Fruit fly (Drosophila melanogaster) whole organism, prepupa: ENCODE measurements around the gene CG31697.

Source experiments
- Blimp-1 ChIP-seq: fragments of 200-800 bp; sonication (Bioruptor generic); optimal IDR thresholded peaks from 3 replicates; lab custom pipeline; 2017; ENCODE audit warnings: missing biosample characterization, missing genetic modification characterization, mild to moderate bottlenecking, moderate library complexity, missing genetic modification reagents
- CG10631 ChIP-seq: fragments of 200-800 bp; sonication (Bioruptor generic); optimal IDR thresholded peaks from 2 replicates; lab custom pipeline; 2016; ENCODE audit warnings: missing biosample characterization, missing genetic modification characterization
- CG11294 ChIP-seq: fragments of 200-800 bp; sonication (Bioruptor generic); IDR thresholded peaks from 2 replicates; pipeline ENCODE4 v1.3.6; 2022; ENCODE audit warnings: missing biosample characterization, missing genetic modification characterization
- CG11762 ChIP-seq: fragments of 200-800 bp; sonication (Bioruptor generic); optimal IDR thresholded peaks from 3 replicates; lab custom pipeline; 2016; ENCODE audit warnings: missing biosample characterization, missing genetic modification characterization; ENCODE audit not compliant: insufficient read depth
- CG11902 ChIP-seq: fragments of 200-800 bp; sonication (Bioruptor generic); optimal IDR thresholded peaks from 3 replicates; lab custom pipeline; 2016; ENCODE audit warnings: missing biosample characterization, missing genetic modification characterization
- CG15336 ChIP-seq: fragments of 200-800 bp; sonication (Bioruptor generic); IDR thresholded peaks from 2 replicates; pipeline ENCODE4 v1.3.6; 2022; ENCODE audit warnings: missing biosample characterization, missing genetic modification characterization
- CG1621 ChIP-seq: fragments of 200-800 bp; sonication (Bioruptor generic); optimal IDR thresholded peaks from 3 replicates; lab custom pipeline; 2018; ENCODE audit warnings: missing biosample characterization, mild to moderate bottlenecking, missing genetic modification characterization
- CG3032 ChIP-seq: fragments of 200-800 bp; optimal IDR thresholded peaks from 2 replicates; lab custom pipeline; 2019; ENCODE audit warnings: missing biosample characterization, mild to moderate bottlenecking, missing genetic modification characterization, moderate library complexity
- CG31627 ChIP-seq: fragments of 200-800 bp; sonication (Bioruptor generic); optimal IDR thresholded peaks from 3 replicates; lab custom pipeline; 2016; ENCODE audit warnings: missing biosample characterization, missing genetic modification characterization
- CG3919 ChIP-seq: fragments of 200-800 bp; sonication (Bioruptor generic); optimal IDR thresholded peaks from 3 replicates; lab custom pipeline; 2016; ENCODE audit warnings: missing biosample characterization, missing genetic modification characterization
- CG6163 ChIP-seq: fragments of 200-800 bp; sonication (Bioruptor generic); IDR thresholded peaks from 3 replicates; pipeline ENCODE4 v1.3.6; 2022; ENCODE audit warnings: missing biosample characterization, missing genetic modification characterization
- CG6276 ChIP-seq: fragments of 200-800 bp; sonication (Bioruptor generic); optimal IDR thresholded peaks from 2 replicates; lab custom pipeline; 2017; ENCODE audit warnings: missing biosample characterization, mild to moderate bottlenecking, missing genetic modification characterization
- CG6792 ChIP-seq: fragments of 200-800 bp; sonication (Bioruptor generic); optimal IDR thresholded peaks from 3 replicates; lab custom pipeline; 2016; ENCODE audit warnings: missing biosample characterization, missing genetic modification characterization
- CG6808 ChIP-seq: fragments of 200-800 bp; sonication (Bioruptor generic); optimal IDR thresholded peaks from 3 replicates; lab custom pipeline; 2017; ENCODE audit warnings: missing biosample characterization, missing genetic modification characterization, mild to moderate bottlenecking, moderate library complexity, missing genetic modification reagents
- CG7368 ChIP-seq: fragments of 200-800 bp; sonication (Bioruptor generic); optimal IDR thresholded peaks from 3 replicates; lab custom pipeline; 2016; ENCODE audit warnings: missing biosample characterization, missing genetic modification characterization
- CG8319 ChIP-seq: fragments of 200-800 bp; sonication (Bioruptor generic); optimal IDR thresholded peaks from 3 replicates; lab custom pipeline; 2016; ENCODE audit warnings: missing biosample characterization, missing genetic modification characterization
- CG8632 ChIP-seq: fragments of 200-800 bp; sonication (Bioruptor generic); optimal IDR thresholded peaks from 3 replicates; lab custom pipeline; 2016; ENCODE audit warnings: missing biosample characterization, missing genetic modification characterization
- CG9139 ChIP-seq: fragments of 200-800 bp; sonication (Bioruptor generic); optimal IDR thresholded peaks from 3 replicates; lab custom pipeline; 2017; ENCODE audit warnings: missing biosample characterization, mild to moderate bottlenecking, missing genetic modification characterization
- Eip75B ChIP-seq: fragments of 200-800 bp; sonication (Bioruptor generic); optimal IDR thresholded peaks from 3 replicates; lab custom pipeline; 2016; ENCODE audit warnings: missing biosample characterization, missing genetic modification characterization
- Eip78C ChIP-seq: fragments of 200-800 bp; sonication (Bioruptor generic); peaks from one replicate; lab custom pipeline; 2016; ENCODE audit warnings: missing biosample characterization, missing genetic modification characterization
- Ets21C ChIP-seq: fragments of 200-800 bp; sonication (Bioruptor generic); optimal IDR thresholded peaks from 3 replicates; lab custom pipeline; 2016; ENCODE audit warnings: missing biosample characterization, missing genetic modification characterization
- Hr38 ChIP-seq: sonication (Bioruptor generic); optimal IDR thresholded peaks from 2 replicates; lab custom pipeline; 2016; ENCODE audit warnings: missing biosample characterization, missing genetic modification characterization
- Hr39 ChIP-seq: fragments of 200-800 bp; sonication (Bioruptor generic); optimal IDR thresholded peaks from 2 replicates; lab custom pipeline; 2016; ENCODE audit warnings: missing biosample characterization, missing genetic modification characterization
- Hr4 ChIP-seq: fragments of 200-800 bp; sonication (Bioruptor generic); optimal IDR thresholded peaks from 3 replicates; lab custom pipeline; 2016; ENCODE audit warnings: missing biosample characterization, missing genetic modification characterization
- Met ChIP-seq: fragments of 200-800 bp; sonication (Bioruptor generic); optimal IDR thresholded peaks from 3 replicates; lab custom pipeline; 2016; ENCODE audit warnings: missing biosample characterization, missing genetic modification characterization
- OdsH ChIP-seq: fragments of 200-800 bp; sonication (Bioruptor generic); optimal IDR thresholded peaks from 3 replicates; lab custom pipeline; 2016; ENCODE audit warnings: missing biosample characterization, missing genetic modification characterization
- Smox ChIP-seq: fragments of 200-800 bp; sonication (Bioruptor generic); optimal IDR thresholded peaks from 3 replicates; lab custom pipeline; 2016; ENCODE audit warnings: missing biosample characterization, missing genetic modification characterization
- Sox102F ChIP-seq: fragments of 200-800 bp; sonication (Bioruptor generic); optimal IDR thresholded peaks from 2 replicates; lab custom pipeline; 2016; ENCODE audit warnings: missing biosample characterization, mild to moderate bottlenecking, missing genetic modification characterization
- Sox14 ChIP-seq: fragments of 200-800 bp; sonication (Bioruptor generic); optimal IDR thresholded peaks from 3 replicates; lab custom pipeline; 2016; ENCODE audit warnings: missing biosample characterization, missing genetic modification characterization
- Sox15 ChIP-seq: fragments of 200-800 bp; sonication (Bioruptor generic); optimal IDR thresholded peaks from 3 replicates; lab custom pipeline; 2016; ENCODE audit warnings: missing biosample characterization, missing genetic modification characterization
- achi ChIP-seq: fragments of 200-800 bp; sonication (Bioruptor generic); optimal IDR thresholded peaks from 3 replicates; lab custom pipeline; 2016; ENCODE audit warnings: missing biosample characterization, missing genetic modification characterization
- acj6 ChIP-seq: fragments of 200-800 bp; sonication (Bioruptor generic); optimal IDR thresholded peaks from 3 replicates; lab custom pipeline; 2016; ENCODE audit warnings: missing biosample characterization, missing genetic modification characterization
- cyc ChIP-seq: fragments of 200-800 bp; sonication (Bioruptor generic); optimal IDR thresholded peaks from 3 replicates; lab custom pipeline; 2016; ENCODE audit warnings: missing biosample characterization, missing genetic modification characterization
- dac ChIP-seq: fragments of 200-800 bp; sonication (Bioruptor generic); optimal IDR thresholded peaks from 2 replicates; lab custom pipeline; 2017; ENCODE audit warnings: missing biosample characterization, mild to moderate bottlenecking, missing genetic modification characterization
- dsx ChIP-seq: fragments of 200-800 bp; optimal IDR thresholded peaks from 3 replicates; lab custom pipeline; 2019; ENCODE audit warnings: missing biosample characterization, mild to moderate bottlenecking, missing genetic modification characterization, moderate library complexity; ENCODE audit not compliant: poor library complexity, severe bottlenecking
- eg ChIP-seq: fragments of 200-800 bp; sonication (Bioruptor generic); IDR thresholded peaks from 3 replicates; pipeline ENCODE4 v1.3.6; 2022; ENCODE audit warnings: missing biosample characterization, missing genetic modification characterization
- esn ChIP-seq: fragments of 200-800 bp; sonication (Bioruptor generic); optimal IDR thresholded peaks from 2 replicates; lab custom pipeline; 2016; ENCODE audit warnings: missing biosample characterization, mild to moderate bottlenecking, missing genetic modification characterization, moderate library complexity
- fd59A ChIP-seq: fragments of 200-800 bp; sonication (Bioruptor generic); optimal IDR thresholded peaks from 2 replicates; lab custom pipeline; 2017; ENCODE audit warnings: missing biosample characterization, mild to moderate bottlenecking, missing genetic modification characterization, missing genetic modification reagents
- fd85E ChIP-seq: fragments of 200-800 bp; sonication (Bioruptor generic); optimal IDR thresholded peaks from 3 replicates; lab custom pipeline; 2016; ENCODE audit warnings: missing biosample characterization, missing genetic modification characterization
- fkh ChIP-seq: fragments of 200-800 bp; sonication (Bioruptor generic); optimal IDR thresholded peaks from 3 replicates; lab custom pipeline; 2017; ENCODE audit warnings: missing biosample characterization, mild to moderate bottlenecking, missing genetic modification characterization, moderate library complexity
- lz ChIP-seq: fragments of 200-800 bp; sonication (Bioruptor generic); optimal IDR thresholded peaks from 3 replicates; lab custom pipeline; 2016; ENCODE audit warnings: missing biosample characterization, missing genetic modification characterization
- net ChIP-seq: fragments of 200-800 bp; sonication (Bioruptor generic); optimal IDR thresholded peaks from 3 replicates; lab custom pipeline; 2016; ENCODE audit warnings: missing biosample characterization, missing genetic modification characterization
- pdm3 ChIP-seq: fragments of 200-800 bp; sonication (Bioruptor generic); optimal IDR thresholded peaks from 3 replicates; lab custom pipeline; 2016; ENCODE audit warnings: missing biosample characterization, missing genetic modification characterization
- spab ChIP-seq: fragments of 200-800 bp; sonication (Bioruptor generic); optimal IDR thresholded peaks from 2 replicates; lab custom pipeline; 2017; ENCODE audit warnings: missing biosample characterization, mild to moderate bottlenecking, missing genetic modification characterization, missing genetic modification reagents
- ss ChIP-seq, 2 experiments: fragments of 200-800 bp; sonication (Bioruptor generic); optimal IDR thresholded peaks; 2 replicates in 1 of 2; 3 replicates in 1 of 2; lab custom pipeline; 2017 to 2018; ENCODE audit warnings: mild to moderate bottlenecking in 2 of 2, missing biosample characterization in 2 of 2, missing genetic modification characterization in 2 of 2, moderate library complexity in 1 of 2
- topi ChIP-seq: fragments of 200-800 bp; sonication (Bioruptor generic); optimal IDR thresholded peaks from 3 replicates; lab custom pipeline; 2016; ENCODE audit warnings: missing biosample characterization, missing genetic modification characterization

CG31697 gene

DNA sequence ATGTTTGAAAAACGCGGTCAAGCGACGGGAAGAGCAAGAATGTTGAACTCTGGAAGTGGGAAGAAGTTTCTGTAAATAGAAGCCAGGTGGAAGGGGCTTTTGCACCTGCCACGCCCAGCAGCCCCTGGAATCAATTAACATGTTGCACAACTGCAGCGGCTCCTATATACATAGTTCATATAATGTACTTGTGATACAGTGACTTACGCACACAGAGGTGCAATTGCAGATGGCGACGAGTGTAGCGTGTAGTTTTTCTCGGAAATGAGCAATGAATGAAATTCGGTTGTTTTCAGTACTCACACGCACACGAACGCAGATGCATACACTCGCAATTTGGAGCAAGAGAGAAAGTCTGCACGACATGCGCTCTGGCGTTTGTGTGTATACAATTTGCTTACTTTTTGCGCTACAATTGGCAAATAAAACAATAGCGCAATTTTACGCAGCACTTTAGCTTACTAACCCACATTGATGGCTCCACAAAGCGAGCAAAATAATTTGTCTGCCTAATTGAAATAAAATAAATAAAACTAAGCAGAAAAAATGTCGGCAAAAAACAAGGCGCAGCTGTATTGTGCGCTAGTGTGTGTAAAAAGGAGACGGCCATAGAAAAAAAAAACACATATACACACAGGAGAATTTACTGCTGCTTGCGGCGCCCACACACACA lies 41.2 kb downstream of the CG31697 start (continued):
- no peak for TF ChIP-seq Smox (GFP tag; lab: Kevin White, UChicago)
- TF ChIP-seq fkh (GFP tag; lab: Kevin White, UChicago), result peak; percentile 73
- no peak for TF ChIP-seq CG11762
- TF ChIP-seq CG3919, result no peak
- no peak for TF ChIP-seq Hr38
- no peak for TF ChIP-seq dsx (GFP tag; lab: Kevin White, UChicago)
- no peak for TF ChIP-seq topi
- peak; percentile 87 for TF ChIP-seq Eip78C (GFP tag; lab: Kevin White, UChicago)
- no peak for TF ChIP-seq Ets21C (GFP tag; lab: Kevin White, UChicago)
- no peak for TF ChIP-seq CG8319 (GFP tag; lab: Kevin White, UChicago)
- no peak for TF ChIP-seq achi
- no peak for TF ChIP-seq CG9139 (GFP tag; lab: Kevin White, UChicago)
- TF ChIP-seq fd59A (GFP tag; lab: Kevin White, UChicago), result peak; percentile 31
- no peak for TF ChIP-seq CG11902 (GFP tag; lab: Kevin White, UChicago)
- no peak for TF ChIP-seq esn (GFP tag; lab: Kevin White, UChicago)
- TF ChIP-seq CG8632 (GFP tag; lab: Kevin White, UChicago), result no peak
- no peak for TF ChIP-seq CG7368 (GFP tag; lab: Kevin White, UChicago)
- no peak for TF ChIP-seq pdm3 (GFP tag; lab: Kevin White, UChicago)
- TF ChIP-seq CG6163, result peak; percentile 63; the same call in 2 of the 3 replicates
- no peak for TF ChIP-seq acj6 (GFP tag; lab: Kevin White, UChicago)
- 0 out of 3 replicates have a peak, but pooled peaks have one; percentile 33 for TF ChIP-seq eg (GFP tag; lab: Robert Waterston, UW)
- TF ChIP-seq CG6808 (GFP tag; lab: Kevin White, UChicago), result no peak
- no peak for TF ChIP-seq net (GFP tag; lab: Kevin White, UChicago)
- peak; percentile 32 for TF ChIP-seq fd85E (GFP tag; lab: Kevin White, UChicago)
- TF ChIP-seq Eip75B (GFP tag; lab: Kevin White, UChicago), result peak; percentile 22
- no peak for TF ChIP-seq CG1621 (tag; lab: Kevin White, UChicago)
- no peak for TF ChIP-seq Sox15 (GFP tag; lab: Kevin White, UChicago)
- no peak for TF ChIP-seq CG6276 (GFP tag; lab: Kevin White, UChicago)
- no peak for TF ChIP-seq CG6792

DNA sequence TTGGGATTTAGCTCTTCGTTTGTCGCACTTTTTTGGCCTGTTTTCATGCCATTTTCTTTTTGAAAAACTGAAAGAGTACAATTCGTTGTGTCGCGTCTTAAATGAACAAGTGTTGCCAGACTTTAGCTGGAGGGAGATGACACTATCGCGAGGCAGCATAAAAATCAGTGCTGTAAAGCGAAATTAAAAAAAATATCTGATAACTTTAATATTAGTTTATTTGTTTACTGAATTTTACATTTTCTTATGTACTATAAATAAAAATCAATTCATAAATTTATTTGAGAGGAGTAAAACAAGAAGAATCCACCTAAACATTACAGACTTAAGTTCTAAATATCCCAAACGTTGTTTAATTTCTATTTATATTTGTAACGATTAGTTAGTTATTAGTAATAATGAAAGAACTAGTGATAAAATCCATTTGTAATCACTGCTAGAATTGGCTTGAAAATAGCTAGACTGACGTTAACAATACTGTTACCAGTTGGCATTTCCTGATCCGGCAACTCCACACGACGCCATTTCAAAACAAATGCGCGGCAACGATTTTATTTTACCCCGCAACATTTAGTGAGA lies 42.0 kb downstream of the CG31697 start, which contains the start of the genes spi and msb1l:
TSS of gene spi (minus strand) at position 129 of the 579 bp plus-strand sequence.
TSS of gene msb1l (plus strand) at position 515 of the 579 bp plus-strand sequence.
- TF ChIP-seq acj6 (GFP tag; lab: Kevin White, UChicago) (peak; percentile 41), dac (GFP tag; lab: Kevin White, UChicago) (no peak), fd85E (GFP tag; lab: Kevin White, UChicago) (no peak), CG8319 (GFP tag; lab: Kevin White, UChicago) (peak; percentile 16), Eip78C (GFP tag; lab: Kevin White, UChicago) (peak; percentile 58), CG15336 (GFP tag; lab: Robert Waterston, UW) (no peak), Eip75B (GFP tag; lab: Kevin White, UChicago) (no peak), CG11762 (no peak), cyc (GFP tag; lab: Kevin White, UChicago) (peak; percentile 48), topi (peak; percentile 12), OdsH (GFP tag; lab: Kevin White, UChicago) (peak; percentile 50), lz (GFP tag; lab: Kevin White, UChicago) (peak; percentile 33), esn (GFP tag; lab: Kevin White, UChicago) (peak; percentile 55), spab (GFP tag; lab: Kevin White, UChicago) (no peak), CG10631 (peak; percentile 66), CG3032 (tag; lab: Kevin White, UChicago) (peak; percentile 57), Smox (GFP tag; lab: Kevin White, UChicago) (peak; percentile 45), Blimp-1 (peak; percentile 14), net (GFP tag; lab: Kevin White, UChicago) (no peak), pdm3 (GFP tag; lab: Kevin White, UChicago) (peak; percentile 42), Hr4 (GFP tag; lab: Kevin White, UChicago) (peak; percentile 27), Hr39 (GFP tag; lab: Kevin White, UChicago) (peak; percentile 9), CG31627 (GFP tag; lab: Kevin White, UChicago) (peak; percentile 12), achi (peak; percentile 12), Sox14 (peak; percentile 1), CG3919 (peak; percentile 15), dsx (GFP tag; lab: Kevin White, UChicago) (no peak), fd59A (GFP tag; lab: Kevin White, UChicago) (no peak), Sox102F (GFP tag; lab: Kevin White, UChicago) (no peak), ss (GFP tag; optimal IDR thresholded peaks at IDR 0.05; lab: Kevin White, UChicago) (no peak), CG6276 (GFP tag; lab: Kevin White, UChicago) (no peak), Met (GFP tag; lab: Kevin White, UChicago) (peak; percentile 25), CG11294 (GFP tag; lab: Robert Waterston, UW) (no peak), CG11902 (GFP tag; lab: Kevin White, UChicago) (peak; percentile 5)
